Worm (Caenorhabditis elegans): ENCODE results near the gene F46C5.4.

F46C5.4 gene

ce11 chrII:8835857-8836256, at the start of gene F46C5.4:
Gene F46C5.4 (plus strand): TSS chrII:8836078.
- no peak for TF ChIP-seq ref-1 (GFP tag; conservative IDR thresholded peaks at IDR 0.05)
- TF ChIP-seq med-1 (GFP tag; optimal IDR thresholded peaks at IDR 0.05; ENCODE audit: insufficient read depth), result no peak

- TF ChIP-seq ztf-23 (GFP tag; IDR thresholded peaks at IDR 0.05), result no peak
- peak; percentile 58; the same call in 1 of the 2 replicates for TF ChIP-seq flt-1 (GFP tag; IDR thresholded peaks at IDR 0.05)
- TF ChIP-seq T22C8.4 (GFP tag; IDR thresholded peaks at IDR 0.05), result peak; percentile 90
- TF ChIP-seq cog-1 (tag; optimal IDR thresholded peaks at IDR 0.05), result peak; percentile 95
These were observed 48.5 kb upstream of the F46C5.4 start for ce11 chrII:8787376-8787775.

- TF ChIP-seq ref-1 (GFP tag; conservative IDR thresholded peaks at IDR 0.05) (no peak), med-1 (GFP tag; optimal IDR thresholded peaks at IDR 0.05; ENCODE audit: insufficient read depth) (no peak), tab-1 (GFP tag; IDR thresholded peaks at IDR 0.05) (no peak), ztf-29 (GFP tag; IDR thresholded peaks at IDR 0.05) (no peak), ztf-23 (GFP tag; IDR thresholded peaks at IDR 0.05) (no peak), cog-1 (tag; optimal IDR thresholded peaks at IDR 0.05) (no peak), klf-2 (GFP tag; conservative IDR thresholded peaks at IDR 0.05) (no peak), flt-1 (GFP tag; IDR thresholded peaks at IDR 0.05) (no peak), T22C8.4 (GFP tag; IDR thresholded peaks at IDR 0.05) (no peak)
These were observed 47.1 kb upstream of the F46C5.4 start for ce11 chrII:8788752-8789151.

- TF ChIP-seq ztf-29 (GFP tag; IDR thresholded peaks at IDR 0.05), result no peak
- TF ChIP-seq flt-1 (GFP tag; IDR thresholded peaks at IDR 0.05), result 0 out of 2 replicates have a peak, but pooled peaks have one; percentile 56
- 0 out of 2 replicates have a peak, but pooled peaks have one; percentile 41 for TF ChIP-seq ztf-23 (GFP tag; IDR thresholded peaks at IDR 0.05)
These were observed 45.9 kb upstream of the F46C5.4 start, which contains the start of gene F07H5.13 for ce11 chrII:8789828-8790558. Gene F07H5.13 (plus strand): TSS chrII:8790557.

ce11 chrII:8792640-8793039, 43.2 kb upstream of the F46C5.4 start, which contains the start of gene idpa-2:
Gene idpa-2 (minus strand): TSS chrII:8792740.
- no peak for TF ChIP-seq ztf-23 (GFP tag; IDR thresholded peaks at IDR 0.05)
- TF ChIP-seq tab-1 (GFP tag; IDR thresholded peaks at IDR 0.05), result no peak

ce11 chrII:8794072-8794471, 41.8 kb upstream of the F46C5.4 start, which contains the start of gene F07H5.7:
Gene F07H5.7 (minus strand): TSS chrII:8794172.
- TF ChIP-seq ref-1 (GFP tag; conservative IDR thresholded peaks at IDR 0.05), result no peak
- TF ChIP-seq klf-2 (GFP tag; conservative IDR thresholded peaks at IDR 0.05), result no peak
- no peak for TF ChIP-seq ztf-23 (GFP tag; IDR thresholded peaks at IDR 0.05)
- no peak for TF ChIP-seq ztf-29 (GFP tag; IDR thresholded peaks at IDR 0.05)
- TF ChIP-seq tab-1 (GFP tag; IDR thresholded peaks at IDR 0.05), result no peak
- no peak for TF ChIP-seq cog-1 (tag; optimal IDR thresholded peaks at IDR 0.05)
- TF ChIP-seq med-1 (GFP tag; optimal IDR thresholded peaks at IDR 0.05; ENCODE audit: insufficient read depth), result no peak
- TF ChIP-seq T22C8.4 (GFP tag; IDR thresholded peaks at IDR 0.05), result no peak
- no peak for TF ChIP-seq flt-1 (GFP tag; IDR thresholded peaks at IDR 0.05)

ce11 chrII:8795227-8795626, 40.7 kb upstream of the F46C5.4 start:
- TF ChIP-seq flt-1 (GFP tag; IDR thresholded peaks at IDR 0.05) (no peak), ref-1 (GFP tag; conservative IDR thresholded peaks at IDR 0.05) (no peak), ztf-23 (GFP tag; IDR thresholded peaks at IDR 0.05) (no peak), cog-1 (tag; optimal IDR thresholded peaks at IDR 0.05) (no peak), tab-1 (GFP tag; IDR thresholded peaks at IDR 0.05) (no peak), T22C8.4 (GFP tag; IDR thresholded peaks at IDR 0.05) (no peak), klf-2 (GFP tag; conservative IDR thresholded peaks at IDR 0.05) (no peak), med-1 (GFP tag; optimal IDR thresholded peaks at IDR 0.05; ENCODE audit: insufficient read depth) (no peak), ztf-29 (GFP tag; IDR thresholded peaks at IDR 0.05) (no peak)

ce11 chrII:8796391-8796790, 39.5 kb upstream of the F46C5.4 start:
- no peak for TF ChIP-seq flt-1 (GFP tag; IDR thresholded peaks at IDR 0.05)
- TF ChIP-seq ztf-29 (GFP tag; IDR thresholded peaks at IDR 0.05), result no peak
- no peak for TF ChIP-seq med-1 (GFP tag; optimal IDR thresholded peaks at IDR 0.05; ENCODE audit: insufficient read depth)
- no peak for TF ChIP-seq klf-2 (GFP tag; conservative IDR thresholded peaks at IDR 0.05)
- TF ChIP-seq tab-1 (GFP tag; IDR thresholded peaks at IDR 0.05), result no peak
- TF ChIP-seq ztf-23 (GFP tag; IDR thresholded peaks at IDR 0.05), result no peak

ce11 chrII:8799725-8800124, 36.2 kb upstream of the F46C5.4 start:
- no peak for TF ChIP-seq ztf-29 (GFP tag; IDR thresholded peaks at IDR 0.05)
- TF ChIP-seq klf-2 (GFP tag; conservative IDR thresholded peaks at IDR 0.05), result no peak
- TF ChIP-seq flt-1 (GFP tag; IDR thresholded peaks at IDR 0.05), result no peak
- no peak for TF ChIP-seq med-1 (GFP tag; optimal IDR thresholded peaks at IDR 0.05; ENCODE audit: insufficient read depth)
- no peak for TF ChIP-seq T22C8.4 (GFP tag; IDR thresholded peaks at IDR 0.05)
- no peak for TF ChIP-seq cog-1 (tag; optimal IDR thresholded peaks at IDR 0.05)
- no peak for TF ChIP-seq ztf-23 (GFP tag; IDR thresholded peaks at IDR 0.05)
- no peak for TF ChIP-seq ref-1 (GFP tag; conservative IDR thresholded peaks at IDR 0.05)
- TF ChIP-seq tab-1 (GFP tag; IDR thresholded peaks at IDR 0.05), result no peak

- TF ChIP-seq flt-1 (GFP tag; IDR thresholded peaks at IDR 0.05), result no peak
- TF ChIP-seq klf-2 (GFP tag; conservative IDR thresholded peaks at IDR 0.05), result no peak
- TF ChIP-seq ztf-29 (GFP tag; IDR thresholded peaks at IDR 0.05), result no peak
- no peak for TF ChIP-seq ztf-23 (GFP tag; IDR thresholded peaks at IDR 0.05)
- no peak for TF ChIP-seq cog-1 (tag; optimal IDR thresholded peaks at IDR 0.05)
- no peak for TF ChIP-seq T22C8.4 (GFP tag; IDR thresholded peaks at IDR 0.05)
- TF ChIP-seq med-1 (GFP tag; optimal IDR thresholded peaks at IDR 0.05; ENCODE audit: insufficient read depth), result no peak
- TF ChIP-seq ref-1 (GFP tag; conservative IDR thresholded peaks at IDR 0.05), result no peak
- TF ChIP-seq tab-1 (GFP tag; IDR thresholded peaks at IDR 0.05), result no peak
These were observed 35.0 kb upstream of the F46C5.4 start, which contains the start of gene appg-2 for ce11 chrII:8800830-8801229. Gene appg-2 (plus strand): TSS chrII:8801130.
